Fruit fly (Drosophila melanogaster): ENCODE data around the gene CG31869.

CG31869 gene

DNA sequence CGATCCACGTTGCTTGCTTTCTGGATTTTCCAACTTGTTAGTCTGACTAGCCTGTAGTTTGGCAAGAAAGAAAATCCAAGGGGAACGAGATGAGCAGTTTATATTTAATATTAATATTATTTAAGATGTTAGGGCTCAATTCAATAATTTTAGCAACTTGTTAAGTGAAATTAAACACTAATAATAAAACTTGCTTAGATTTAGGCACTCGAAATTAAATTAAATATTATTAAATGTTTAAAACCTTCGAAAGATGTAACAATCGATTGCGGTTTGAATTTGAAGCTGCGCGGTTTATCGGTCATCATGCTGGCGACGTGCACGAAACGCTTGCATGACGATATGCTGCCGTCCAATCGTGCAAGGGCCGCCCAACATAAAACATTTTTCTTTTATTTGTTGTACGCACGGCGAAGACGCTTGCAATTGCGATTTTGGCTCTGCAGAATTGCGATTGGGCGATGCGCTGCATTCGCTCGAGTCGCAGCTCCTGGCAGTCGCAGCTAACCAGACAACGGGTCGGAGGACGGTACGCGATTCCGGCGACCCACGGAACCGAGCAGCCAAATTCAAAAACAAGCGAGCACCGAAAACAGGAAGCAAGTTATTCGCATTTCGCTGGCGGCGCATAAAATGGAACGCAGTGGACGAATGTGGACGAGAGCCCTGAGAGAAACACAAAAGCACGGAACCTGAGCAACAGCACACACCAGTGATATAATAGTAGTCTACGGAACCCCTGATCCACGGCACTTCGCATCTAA, 63.7 kb downstream of the CG31869 start, which contains the start of the genes Vha16-5 and CG12299:
Gene Vha16-5 (minus strand): TSS at position 51 of the 764 bp plus-strand sequence.
Gene CG12299 (plus strand): TSS at position 353 of the 764 bp plus-strand sequence.
- TF ChIP-seq insv (optimal IDR thresholded peaks at IDR 0.05) (no peak), Sin3A (optimal IDR thresholded peaks at IDR 0.05) (no peak), h (optimal IDR thresholded peaks at IDR 0.05) (no peak), ttk (optimal IDR thresholded peaks at IDR 0.05) (no peak), psq (optimal IDR thresholded peaks at IDR 0.05) (no peak), Myc (optimal IDR thresholded peaks at IDR 0.05) (no peak)

DNA sequence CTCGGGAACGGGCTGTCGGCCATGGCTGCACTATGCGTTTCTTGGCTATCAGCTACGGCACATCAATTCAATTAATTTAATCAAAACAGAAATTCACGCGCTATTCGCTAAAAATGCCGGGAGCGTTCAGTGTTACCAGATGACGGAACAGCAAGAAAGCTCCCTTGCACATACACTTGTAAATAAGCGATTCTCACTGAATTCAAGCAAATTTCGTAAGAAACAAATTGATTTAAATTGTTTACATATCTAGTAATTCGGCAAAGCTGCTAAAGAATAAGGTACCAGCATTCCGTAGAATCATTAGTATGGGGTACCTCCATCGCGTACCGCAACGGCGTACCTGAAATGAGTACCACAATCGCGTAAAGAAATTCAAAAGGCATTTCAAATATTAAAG, 65.0 kb downstream of the CG31869 start, which contains the start of gene Nup107:
Gene Nup107 (minus strand): TSS at position 149 of the 400 bp plus-strand sequence.
- TF ChIP-seq ttk (optimal IDR thresholded peaks at IDR 0.05) (no peak), Sin3A (optimal IDR thresholded peaks at IDR 0.05) (no peak), Myc (optimal IDR thresholded peaks at IDR 0.05) (no peak), h (optimal IDR thresholded peaks at IDR 0.05) (no peak), psq (optimal IDR thresholded peaks at IDR 0.05) (no peak), insv (optimal IDR thresholded peaks at IDR 0.05) (no peak)

DNA sequence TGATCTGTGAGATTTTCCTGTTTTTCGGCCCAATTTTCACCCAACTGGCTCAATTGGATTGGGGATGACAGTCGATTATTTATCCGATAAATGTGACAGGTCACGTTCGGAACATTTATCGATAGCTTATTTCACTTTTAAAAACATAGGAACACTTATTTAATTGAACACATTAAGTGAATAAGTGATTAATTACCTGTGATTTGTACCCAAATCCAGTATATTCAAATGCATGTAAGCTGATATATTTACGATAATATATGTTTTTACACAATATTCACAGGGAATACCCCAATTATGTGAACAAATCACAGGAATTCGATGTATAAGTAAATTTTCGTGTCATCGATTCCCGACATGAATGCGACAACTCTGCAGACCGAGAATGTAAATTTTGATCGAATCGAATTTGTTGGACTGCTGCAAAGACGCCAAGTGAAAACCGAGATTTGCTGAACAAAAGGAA, 68.5 kb downstream of the CG31869 start, which contains the start of the genes EMC3 and Dpy-30L1:
Gene EMC3 (minus strand): TSS at position 81 of the 466 bp plus-strand sequence.
Gene Dpy-30L1 (plus strand): TSS at position 311 of the 466 bp plus-strand sequence.
- TF ChIP-seq ttk (optimal IDR thresholded peaks at IDR 0.05) (no peak), psq (optimal IDR thresholded peaks at IDR 0.05) (no peak), insv (optimal IDR thresholded peaks at IDR 0.05) (no peak), h (optimal IDR thresholded peaks at IDR 0.05) (no peak)

DNA sequence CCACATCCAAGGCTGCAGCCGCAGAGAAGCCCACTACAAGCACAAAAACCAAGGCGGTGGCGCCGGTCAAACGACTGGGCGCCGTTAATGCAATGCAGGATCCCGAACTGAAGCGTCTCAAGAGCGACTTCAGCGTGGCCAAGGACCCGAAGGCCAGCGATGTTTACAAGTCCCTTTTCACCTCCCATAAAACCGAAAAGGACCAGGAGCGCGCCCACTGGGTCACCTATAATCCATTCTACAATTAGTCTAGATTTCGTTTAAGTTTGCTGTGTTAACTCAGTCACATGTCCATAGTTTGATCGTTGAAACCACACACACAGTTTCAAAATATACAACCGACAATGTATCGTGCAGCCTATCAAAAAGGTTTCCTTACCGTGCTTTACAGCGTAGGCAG, 71.0 kb downstream of the CG31869 start, which contains the start of gene CG17118:
Gene CG17118 (plus strand): TSS at position 301 of the 400 bp plus-strand sequence.
- no peak for TF ChIP-seq psq (optimal IDR thresholded peaks at IDR 0.05)
- TF ChIP-seq h (optimal IDR thresholded peaks at IDR 0.05), result no peak
- no peak for TF ChIP-seq insv (optimal IDR thresholded peaks at IDR 0.05)
- TF ChIP-seq ttk (optimal IDR thresholded peaks at IDR 0.05), result no peak
- TF ChIP-seq Sin3A (optimal IDR thresholded peaks at IDR 0.05), result no peak
- TF ChIP-seq Myc (optimal IDR thresholded peaks at IDR 0.05), result no peak

DNA sequence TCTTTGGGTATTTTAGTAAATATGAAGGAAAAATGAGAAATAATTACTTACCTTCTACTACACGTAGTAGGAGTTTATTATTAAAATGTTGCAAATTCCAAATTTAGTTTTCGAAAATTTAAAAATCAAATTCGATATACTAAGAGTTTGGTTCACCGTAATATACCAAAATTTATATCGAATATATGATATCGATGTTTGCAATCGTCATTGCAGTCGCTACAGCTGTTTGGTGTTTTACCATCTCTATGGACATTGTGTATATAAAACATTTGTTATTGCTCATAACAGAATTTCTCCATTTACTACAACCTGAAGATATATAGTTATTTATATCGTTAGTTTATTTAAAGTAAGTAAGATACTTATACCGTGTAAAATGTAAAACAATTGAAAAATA, 72.2 kb downstream of the CG31869 start, which contains the start of gene CG6443:
Gene CG6443 (plus strand): TSS at position 228 of the 400 bp plus-strand sequence.
- TF ChIP-seq insv (optimal IDR thresholded peaks at IDR 0.05) (no peak), Sin3A (optimal IDR thresholded peaks at IDR 0.05) (no peak), Myc (optimal IDR thresholded peaks at IDR 0.05) (no peak), ttk (optimal IDR thresholded peaks at IDR 0.05) (no peak), psq (optimal IDR thresholded peaks at IDR 0.05) (no peak), h (optimal IDR thresholded peaks at IDR 0.05) (no peak)

DNA sequence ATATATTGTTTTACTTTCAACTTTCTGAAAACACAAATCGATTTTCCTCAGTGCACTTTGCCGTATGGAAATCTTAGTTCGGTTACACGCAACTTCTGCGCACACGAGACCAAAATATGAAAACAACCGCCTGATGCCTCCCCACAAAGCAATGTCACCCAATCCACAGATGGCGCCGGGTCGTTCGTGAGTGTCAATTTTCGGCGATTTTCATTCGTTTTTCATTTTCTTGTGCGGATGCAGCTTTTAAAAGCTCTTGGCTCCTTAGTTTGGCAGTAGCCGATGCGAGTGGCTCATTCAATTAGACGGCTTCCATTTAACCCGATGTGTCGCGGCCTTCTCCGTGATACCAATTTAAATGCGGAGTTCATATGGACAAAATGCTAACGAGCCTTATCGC, 77.0 kb downstream of the CG31869 start, which contains the start of gene CG6431:
Gene CG6431 (plus strand): TSS at position 301 of the 400 bp plus-strand sequence.
- TF ChIP-seq Myc (optimal IDR thresholded peaks at IDR 0.05), result no peak
- TF ChIP-seq ttk (optimal IDR thresholded peaks at IDR 0.05), result no peak
- TF ChIP-seq h (optimal IDR thresholded peaks at IDR 0.05), result no peak
- no peak for TF ChIP-seq psq (optimal IDR thresholded peaks at IDR 0.05)
- TF ChIP-seq insv (optimal IDR thresholded peaks at IDR 0.05), result no peak
- no peak for TF ChIP-seq Sin3A (optimal IDR thresholded peaks at IDR 0.05)
